Worm (Caenorhabditis elegans) whole organism, late embryonic: ENCODE data around the gene pes-5.
A peak's percentile ranks its signal among the peaks of the same experiment; 100 is the strongest.

Experiments
- C08G9.2 ChIP-seq: sonication (generic microtip); optimal IDR thresholded peaks from 2 replicates; lab custom pipeline; 2016; ENCODE audit warnings: mild to moderate bottlenecking, missing genetic modification characterization, moderate library complexity, missing compliant biosample characterization
- C38D4.7 ChIP-seq: fragments of 200-800 bp; sonication (Bioruptor generic); optimal IDR thresholded peaks from 2 replicates; lab custom pipeline; 2018; ENCODE audit warnings: mild to moderate bottlenecking, missing genetic modification characterization, moderate library complexity, missing compliant biosample characterization
- K02D7.2 ChIP-seq: sonication (generic microtip); optimal IDR thresholded peaks from 2 replicates; lab custom pipeline; 2017; ENCODE audit warnings: mild to moderate bottlenecking, missing genetic modification characterization, missing compliant biosample characterization
- T23F11.4 ChIP-seq: fragments of 200-800 bp; sonication (Bioruptor generic); optimal IDR thresholded peaks from 2 replicates; lab custom pipeline; 2018; ENCODE audit warnings: mild to moderate bottlenecking, missing genetic modification characterization, missing compliant biosample characterization
- ceh-18 ChIP-seq: sonication (generic microtip); optimal IDR thresholded peaks from 2 replicates; lab custom pipeline; 2016; ENCODE audit warnings: missing genetic modification characterization, missing compliant biosample characterization
- ceh-19 ChIP-seq: fragments of 200-800 bp; sonication (Bioruptor generic); optimal IDR thresholded peaks from 2 replicates; lab custom pipeline; 2018; ENCODE audit warnings: mild to moderate bottlenecking, missing genetic modification characterization, missing compliant biosample characterization
- ceh-2 ChIP-seq: sonication (generic microtip); optimal IDR thresholded peaks from 2 replicates; lab custom pipeline; 2016; ENCODE audit warnings: missing genotype, missing genetic modification characterization, missing compliant biosample characterization
- ceh-24 ChIP-seq: sonication (generic microtip); optimal IDR thresholded peaks from 2 replicates; lab custom pipeline; 2016; ENCODE audit warnings: mild to moderate bottlenecking, missing genetic modification characterization, missing compliant biosample characterization
- ceh-30 ChIP-seq: fragments of 150-350 bp; optimal IDR thresholded peaks from 2 replicates; lab custom pipeline; 2014; ENCODE audit warnings: missing biosample characterization, missing genetic modification characterization
- ceh-31 ChIP-seq: sonication (generic microtip); optimal IDR thresholded peaks from 2 replicates; lab custom pipeline; 2016; ENCODE audit warnings: missing genetic modification characterization, missing compliant biosample characterization
- ceh-34 ChIP-seq: sonication (generic microtip); optimal IDR thresholded peaks from 2 replicates; lab custom pipeline; 2016; ENCODE audit warnings: mild to moderate bottlenecking, missing genetic modification characterization, missing compliant biosample characterization
- ceh-45 ChIP-seq: fragments of 200-800 bp; sonication (Bioruptor generic); IDR thresholded peaks from 2 replicates; pipeline ENCODE4 v1.3.6; 2022; ENCODE audit warnings: missing genetic modification reagents, missing genetic modification characterization, missing compliant biosample characterization
- ceh-48 ChIP-seq: sonication (generic microtip); optimal IDR thresholded peaks from 2 replicates; lab custom pipeline; 2016; ENCODE audit warnings: missing genetic modification characterization, inconsistent platforms, missing compliant biosample characterization
- ceh-9 ChIP-seq: sonication (generic microtip); optimal IDR thresholded peaks from 2 replicates; lab custom pipeline; 2016; ENCODE audit warnings: mild to moderate bottlenecking, missing genetic modification characterization, inconsistent platforms, missing compliant biosample characterization
- dmd-4 ChIP-seq: sonication (generic microtip); optimal IDR thresholded peaks from 2 replicates; lab custom pipeline; 2016; ENCODE audit warnings: borderline replicate concordance, missing genetic modification characterization, missing compliant biosample characterization
- elt-2 ChIP-seq: sonication (generic microtip); optimal IDR thresholded peaks from 2 replicates; lab custom pipeline; 2016; ENCODE audit warnings: missing genetic modification reagents, missing genetic modification characterization, missing compliant biosample characterization
- ets-4 ChIP-seq: sonication (generic microtip); optimal IDR thresholded peaks from 2 replicates; lab custom pipeline; 2016; ENCODE audit warnings: missing genetic modification characterization, missing compliant biosample characterization
- eyg-1 ChIP-seq: sonication (generic microtip); optimal IDR thresholded peaks from 2 replicates; lab custom pipeline; 2016; ENCODE audit warnings: missing genotype, missing genetic modification characterization, missing compliant biosample characterization
- fax-1 ChIP-seq: sonication (generic microtip); optimal IDR thresholded peaks from 2 replicates; lab custom pipeline; 2016; ENCODE audit warnings: missing genotype, missing genetic modification characterization, missing compliant biosample characterization
- fkh-10 ChIP-seq: fragments of 150-350 bp; optimal IDR thresholded peaks from 2 replicates; lab custom pipeline; 2014; ENCODE audit warnings: missing biosample characterization, missing genetic modification reagents, missing genetic modification characterization
- fkh-6 ChIP-seq: sonication (generic microtip); optimal IDR thresholded peaks from 2 replicates; lab custom pipeline; 2016; ENCODE audit warnings: missing genetic modification characterization, missing compliant biosample characterization
- gmeb-2 ChIP-seq: sonication (generic microtip); optimal IDR thresholded peaks from 2 replicates; lab custom pipeline; 2016; ENCODE audit warnings: missing genetic modification characterization, inconsistent platforms, missing compliant biosample characterization
- hlh-15 ChIP-seq: sonication (generic microtip); optimal IDR thresholded peaks from 2 replicates; lab custom pipeline; 2016; ENCODE audit warnings: missing genetic modification characterization, missing compliant biosample characterization
- hlh-30 ChIP-seq: sonication (generic microtip); optimal IDR thresholded peaks from 2 replicates; lab custom pipeline; 2017; ENCODE audit warnings: antibody characterized with exemption, missing genetic modification characterization, missing compliant biosample characterization; ENCODE audit not compliant: insufficient read depth
- hlh-8 ChIP-seq: sonication (generic microtip); optimal IDR thresholded peaks from 2 replicates; lab custom pipeline; 2016; ENCODE audit warnings: missing genotype, missing genetic modification characterization, missing compliant biosample characterization
- lim-6 ChIP-seq: sonication (generic microtip); optimal IDR thresholded peaks from 2 replicates; lab custom pipeline; 2016; ENCODE audit warnings: missing genetic modification characterization, missing compliant biosample characterization
- mec-3 ChIP-seq: sonication (generic microtip); optimal IDR thresholded peaks from 2 replicates; lab custom pipeline; 2016; ENCODE audit warnings: borderline replicate concordance, missing genetic modification characterization, missing compliant biosample characterization
- nhr-232 ChIP-seq: sonication (generic microtip); optimal IDR thresholded peaks from 2 replicates; lab custom pipeline; 2016; ENCODE audit warnings: missing genetic modification characterization, missing compliant biosample characterization
- npax-4 ChIP-seq: sonication (generic microtip); optimal IDR thresholded peaks from 2 replicates; lab custom pipeline; 2016; ENCODE audit warnings: missing genetic modification characterization, missing compliant biosample characterization
- pag-3 ChIP-seq: sonication (generic microtip); optimal IDR thresholded peaks from 2 replicates; lab custom pipeline; 2016; ENCODE audit warnings: missing compliant biosample characterization, missing genetic modification characterization, borderline replicate concordance
- pax-1 ChIP-seq: fragments of 150-350 bp; optimal IDR thresholded peaks from 2 replicates; lab custom pipeline; 2014; ENCODE audit warnings: missing biosample characterization, missing genetic modification characterization
- pha-2 ChIP-seq: sonication (generic microtip); optimal IDR thresholded peaks from 2 replicates; lab custom pipeline; 2017; ENCODE audit warnings: mild to moderate bottlenecking, missing genetic modification characterization, missing compliant biosample characterization
- pha-4 ChIP-seq: fragments of 150-350 bp; optimal IDR thresholded peaks from 2 replicates; lab custom pipeline; 2018; ENCODE audit warnings: missing biosample characterization, missing genetic modification reagents, missing genetic modification characterization
- sox-2 ChIP-seq: fragments of 200-800 bp; sonication (Bioruptor generic); IDR thresholded peaks from 2 replicates; pipeline ENCODE4 v1.3.6; 2022; ENCODE audit warnings: missing genetic modification reagents, missing genetic modification characterization, missing compliant biosample characterization
- ttx-3 ChIP-seq: sonication (generic microtip); optimal IDR thresholded peaks from 2 replicates; lab custom pipeline; 2016; ENCODE audit warnings: missing genetic modification reagents, missing genetic modification characterization, missing compliant biosample characterization
- zip-5 ChIP-seq: sonication (generic microtip); optimal IDR thresholded peaks from 2 replicates; lab custom pipeline; 2016; ENCODE audit warnings: missing genetic modification characterization, missing compliant biosample characterization

The pes-5 gene

DNA sequence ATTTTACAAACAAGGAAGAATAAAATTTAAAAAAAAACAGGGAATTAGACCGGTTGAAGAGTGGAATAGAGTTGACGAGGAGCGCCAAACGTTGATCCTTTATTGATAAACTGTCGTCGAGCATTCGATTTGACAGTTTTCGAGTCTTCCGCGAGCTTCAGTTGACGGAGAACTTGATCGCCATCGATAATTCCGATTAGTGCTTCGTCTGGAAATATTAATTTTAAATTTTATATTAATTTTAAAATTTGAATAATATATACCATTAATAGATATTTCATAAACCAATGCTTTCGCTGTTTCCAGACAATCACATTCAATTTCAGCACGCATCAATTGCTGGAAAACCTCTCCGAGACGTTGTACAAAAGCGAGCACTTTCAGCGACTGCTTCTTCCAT lies 35.8 kb upstream of the pes-5 start, which contains the start of gene K12D12.4:
TSS of gene K12D12.4 (minus strand) at position 101 of the 400 bp plus-strand sequence.
- no peak for TF ChIP-seq ttx-3 (tag; lab: Kevin White, UChicago)
- no peak for TF ChIP-seq ceh-48
- TF ChIP-seq ceh-24 (tag; lab: Kevin White, UChicago): no peak
- no peak for TF ChIP-seq ets-4 (tag; lab: Kevin White, UChicago)
- TF ChIP-seq hlh-8 (tag; lab: Kevin White, UChicago): no peak
- TF ChIP-seq, all 69 proteins: peak for 0

DNA sequence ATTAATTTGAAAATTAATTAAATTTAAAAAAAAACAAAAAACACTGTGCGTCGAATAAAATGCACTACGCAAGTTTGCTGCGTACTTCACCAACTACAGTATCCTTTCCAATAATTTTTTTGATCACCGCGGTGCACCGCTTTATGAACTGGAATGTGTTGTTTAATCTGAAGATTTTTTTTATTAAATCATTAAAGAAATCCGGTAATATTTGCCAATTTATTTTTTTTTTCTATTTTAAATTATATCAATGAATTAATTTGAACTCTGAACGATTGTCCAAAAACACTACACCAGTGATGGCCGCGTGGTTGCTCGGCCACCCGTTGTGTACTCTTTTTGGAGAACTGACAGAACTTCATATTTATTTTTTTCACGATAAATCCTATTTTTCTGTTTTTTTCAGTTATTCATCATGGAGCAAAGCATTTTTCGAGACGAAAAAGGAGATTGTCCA lies 30.8 kb upstream of the pes-5 start, which contains the start of gene K12D12.5:
TSS of gene K12D12.5 (plus strand) at position 407 of the 457 bp plus-strand sequence.
- TF ChIP-seq K02D7.2 (no peak), hlh-8 (tag; lab: Kevin White, UChicago) (no peak), hlh-15 (tag; lab: Kevin White, UChicago) (no peak), C08G9.2 (tag; lab: Kevin White, UChicago) (no peak), zip-5 (no peak), dmd-4 (tag; lab: Kevin White, UChicago) (no peak), gmeb-2 (tag; lab: Kevin White, UChicago) (no peak), ceh-34 (tag; lab: Kevin White, UChicago) (no peak), ttx-3 (tag; lab: Kevin White, UChicago) (no peak)

DNA sequence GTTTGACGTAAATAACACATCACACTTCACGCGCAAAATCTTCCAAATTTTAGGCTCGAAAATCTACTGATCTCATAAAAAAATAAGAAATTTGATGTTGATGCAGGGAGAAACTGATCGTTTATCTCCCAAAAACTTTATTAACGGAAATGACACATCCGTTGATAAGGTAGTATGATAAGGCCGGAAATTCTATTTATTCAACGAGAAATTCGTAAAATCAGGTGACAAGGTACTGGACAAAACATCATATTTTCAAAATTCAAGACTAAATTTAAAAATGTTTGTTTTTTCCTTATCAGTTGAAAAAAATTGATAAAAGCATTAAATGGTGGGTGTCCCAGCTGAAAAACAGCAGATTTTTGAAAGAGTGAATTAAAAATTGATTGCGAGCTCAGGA lies 30.0 kb upstream of the pes-5 start:
- TF ChIP-seq C38D4.7: no peak
- no peak for TF ChIP-seq fkh-6 (tag; lab: Kevin White, UChicago)
- TF ChIP-seq ceh-9 (tag; lab: Kevin White, UChicago): no peak
- no peak for TF ChIP-seq fkh-10 (GFP tag; lab: Kevin White, UChicago)
- no peak for TF ChIP-seq lim-6
- TF ChIP-seq elt-2: peak; percentile 26
- TF ChIP-seq sox-2 (GFP tag; lab: Robert Waterston, UW): no peak
- no peak for TF ChIP-seq T23F11.4 (GFP tag; lab: Kevin White, UChicago)
- no peak for TF ChIP-seq ceh-45 (GFP tag; lab: Robert Waterston, UW)

DNA sequence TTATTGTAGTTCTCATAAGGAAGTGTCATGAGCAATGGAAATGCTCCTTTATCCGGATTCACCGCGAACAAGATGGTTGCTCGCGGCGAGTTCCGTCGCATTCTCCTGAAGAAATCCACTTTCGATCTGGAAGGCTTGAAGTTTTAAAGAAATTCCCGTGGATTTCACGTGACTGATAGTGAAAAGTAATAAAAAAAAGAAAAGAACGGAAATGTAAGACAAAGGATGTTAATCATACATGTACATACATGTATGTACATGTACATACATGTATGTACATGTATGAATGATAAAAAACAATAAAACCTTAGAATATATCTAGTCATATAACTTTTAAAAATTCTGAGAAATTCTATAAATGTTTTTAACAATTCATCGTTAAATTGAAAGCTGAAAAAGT lies 26.5 kb upstream of the pes-5 start, which contains the start of gene clh-1:
TSS of gene clh-1 (minus strand) at position 101 of the 400 bp plus-strand sequence.
- no peak for TF ChIP-seq mec-3 (tag; lab: Kevin White, UChicago)
- no peak for TF ChIP-seq pax-1

DNA sequence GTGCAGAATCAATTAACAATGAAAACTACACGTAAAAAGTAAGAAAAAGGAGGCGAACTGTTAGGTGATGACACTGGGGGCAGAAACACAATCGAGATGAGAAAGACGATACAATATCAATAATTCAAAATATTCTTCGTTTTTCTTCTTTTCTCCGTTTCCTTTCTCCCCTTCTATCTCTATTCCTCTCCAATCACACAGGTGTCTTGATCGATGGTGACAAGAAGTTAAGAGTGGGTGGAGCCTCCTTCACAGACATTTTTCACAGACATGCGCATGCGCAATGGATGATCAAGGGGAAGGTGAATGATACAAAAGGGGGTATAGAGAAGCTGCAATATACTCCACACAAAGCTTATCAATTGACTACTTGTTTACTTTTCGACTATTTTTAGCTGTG lies 24.9 kb upstream of the pes-5 start:
- no peak for TF ChIP-seq pha-2 (tag; lab: Kevin White, UChicago)
- TF ChIP-seq ceh-18: no peak
- TF ChIP-seq ceh-30 (tag; lab: Kevin White, UChicago): no peak
- no peak for TF ChIP-seq nhr-232 (tag; lab: Kevin White, UChicago)
- no peak for TF ChIP-seq fax-1 (tag; lab: Kevin White, UChicago)
- TF ChIP-seq hlh-15 (tag; lab: Kevin White, UChicago): no peak
- TF ChIP-seq ceh-31 (tag; lab: Kevin White, UChicago): no peak
- TF ChIP-seq ceh-2: no peak
- no peak for TF ChIP-seq hlh-30 (tag; lab: Kevin White, UChicago)
- TF ChIP-seq pha-4 (tag; lab: Kevin White, UChicago): no peak
- TF ChIP-seq ets-4 (tag; lab: Kevin White, UChicago): no peak
- no peak for TF ChIP-seq ceh-19 (GFP tag; lab: Kevin White, UChicago)
- no peak for TF ChIP-seq npax-4 (tag; lab: Kevin White, UChicago)
- TF ChIP-seq ceh-45 (GFP tag; lab: Robert Waterston, UW): no peak
- no peak for TF ChIP-seq eyg-1 (tag; lab: Kevin White, UChicago)
- TF ChIP-seq mec-3 (tag; lab: Kevin White, UChicago): no peak
- no peak for TF ChIP-seq pag-3 (tag; lab: Kevin White, UChicago)
- no peak for TF ChIP-seq ceh-24 (tag; lab: Kevin White, UChicago)
